Fruit fly (Drosophila melanogaster) whole organism, embryonic: ENCODE data around the gene heix.

Source experiments
- CG11247 ChIP-seq: fragments of 200-800 bp; sonication (Bioruptor generic); IDR thresholded peaks from 2 replicates; pipeline ENCODE4 v1.3.6; 2022; ENCODE audit warnings: missing biosample characterization, missing genetic modification characterization
- CG11695 ChIP-seq: fragments of 200-800 bp; sonication (Bioruptor generic); IDR thresholded peaks from 3 replicates; pipeline ENCODE4 v1.3.6; 2022; ENCODE audit warnings: missing biosample characterization, missing genetic modification characterization
- CG12104 ChIP-seq: fragments of 200-800 bp; sonication (Bioruptor generic); optimal IDR thresholded peaks from 3 replicates; lab custom pipeline; 2016; ENCODE audit warnings: missing biosample characterization, missing genetic modification characterization
- CG12744 ChIP-seq: fragments of 200-800 bp; sonication (Bioruptor generic); optimal IDR thresholded peaks from 2 replicates; lab custom pipeline; 2016; ENCODE audit warnings: missing biosample characterization, missing genetic modification characterization
- CG12942 ChIP-seq: fragments of 200-800 bp; sonication (Bioruptor generic); optimal IDR thresholded peaks from 3 replicates; lab custom pipeline; 2016; ENCODE audit warnings: missing biosample characterization, missing genetic modification characterization
- CG15514 ChIP-seq: fragments of 200-800 bp; sonication (Bioruptor generic); optimal IDR thresholded peaks from 3 replicates; lab custom pipeline; 2017; ENCODE audit warnings: missing biosample characterization, missing genetic modification characterization, mild to moderate bottlenecking, moderate library complexity, missing genetic modification reagents
- CG15601 ChIP-seq: fragments of 200-800 bp; sonication (Bioruptor generic); optimal IDR thresholded peaks from 3 replicates; lab custom pipeline; 2019; ENCODE audit warnings: missing biosample characterization, mild to moderate bottlenecking, missing genetic modification characterization, moderate library complexity
- CG17328 ChIP-seq: fragments of 200-800 bp; sonication (Bioruptor generic); IDR thresholded peaks from 2 replicates; pipeline ENCODE4 v1.3.6; 2022; ENCODE audit warnings: missing biosample characterization, missing genetic modification characterization
- CG17829 ChIP-seq: fragments of 200-800 bp; optimal IDR thresholded peaks from 2 replicates; lab custom pipeline; 2019; ENCODE audit warnings: missing biosample characterization, mild to moderate bottlenecking, missing genetic modification characterization, moderate library complexity
- CG1792 ChIP-seq: fragments of 200-800 bp; sonication (Bioruptor generic); optimal IDR thresholded peaks from 2 replicates; lab custom pipeline; 2016; ENCODE audit warnings: missing biosample characterization, missing genetic modification characterization
- CG18262 ChIP-seq: fragments of 200-800 bp; optimal IDR thresholded peaks from 3 replicates; lab custom pipeline; 2019; ENCODE audit warnings: missing biosample characterization, mild to moderate bottlenecking, missing genetic modification characterization, moderate library complexity
- CG1832 ChIP-seq: fragments of 200-800 bp; sonication (Bioruptor generic); optimal IDR thresholded peaks from 2 replicates; lab custom pipeline; 2017; ENCODE audit warnings: missing biosample characterization, mild to moderate bottlenecking, missing genetic modification characterization, inconsistent platforms
- CG2678 ChIP-seq: fragments of 200-800 bp; sonication (Bioruptor generic); optimal IDR thresholded peaks from 3 replicates; lab custom pipeline; 2019; ENCODE audit warnings: missing biosample characterization, mild to moderate bottlenecking, missing genetic modification characterization, moderate library complexity
- CG32532 ChIP-seq: fragments of 200-800 bp; sonication (Bioruptor generic); IDR thresholded peaks from 2 replicates; pipeline ENCODE4 v1.3.6; 2022; ENCODE audit warnings: missing biosample characterization, missing genetic modification characterization
- CG34224 ChIP-seq: fragments of 200-800 bp; sonication (Bioruptor generic); IDR thresholded peaks from 3 replicates; pipeline ENCODE4 v1.3.6; 2022; ENCODE audit warnings: missing biosample characterization, missing genetic modification characterization; ENCODE audit not compliant: partially characterized antibody
- CG3838 ChIP-seq: fragments of 200-800 bp; sonication (Bioruptor generic); optimal IDR thresholded peaks from 3 replicates; lab custom pipeline; 2016; ENCODE audit warnings: missing biosample characterization, missing genetic modification characterization
- CG3995 ChIP-seq: fragments of 200-800 bp; sonication (Bioruptor generic); optimal IDR thresholded peaks from 3 replicates; lab custom pipeline; 2016; ENCODE audit warnings: missing biosample characterization, missing genetic modification characterization
- CG4360 ChIP-seq: fragments of 200-800 bp; sonication (Bioruptor generic); IDR thresholded peaks from 2 replicates; pipeline ENCODE4 v1.3.6; 2022; ENCODE audit warnings: missing biosample characterization, missing genetic modification characterization
- CG4820 ChIP-seq: fragments of 200-800 bp; sonication (Bioruptor generic); optimal IDR thresholded peaks from 3 replicates; lab custom pipeline; 2016; ENCODE audit warnings: missing biosample characterization, missing genetic modification characterization
- CG6813 ChIP-seq: fragments of 200-800 bp; sonication (Bioruptor generic); optimal IDR thresholded peaks from 2 replicates; lab custom pipeline; 2017; ENCODE audit warnings: missing biosample characterization, missing genetic modification characterization, mild to moderate bottlenecking, moderate library complexity, missing genetic modification reagents
- CG6854 ChIP-seq: fragments of 200-800 bp; sonication (Bioruptor generic); optimal IDR thresholded peaks from 3 replicates; lab custom pipeline; 2017; ENCODE audit warnings: missing biosample characterization, mild to moderate bottlenecking, missing genetic modification characterization
- CG9876 ChIP-seq: fragments of 200-800 bp; sonication (Bioruptor generic); optimal IDR thresholded peaks from 2 replicates; lab custom pipeline; 2016; ENCODE audit warnings: missing biosample characterization, missing genetic modification characterization
- D19A ChIP-seq: fragments of 200-800 bp; optimal IDR thresholded peaks from 3 replicates; lab custom pipeline; 2019; ENCODE audit warnings: missing biosample characterization, mild to moderate bottlenecking, missing genetic modification characterization, moderate library complexity
- Dad ChIP-seq: fragments of 200-800 bp; sonication (Bioruptor generic); optimal IDR thresholded peaks from 3 replicates; lab custom pipeline; 2016; ENCODE audit warnings: missing biosample characterization, missing genetic modification characterization
- Fer3 ChIP-seq: fragments of 200-800 bp; sonication (Bioruptor generic); optimal IDR thresholded peaks from 2 replicates; lab custom pipeline; 2018; ENCODE audit warnings: missing biosample characterization, mild to moderate bottlenecking, missing genetic modification characterization, moderate library complexity
- GATAe ChIP-seq: fragments of 200-800 bp; sonication (Bioruptor generic); conservative IDR thresholded peaks from 2 replicates; pipeline ENCODE4 v1.3.6; 2022; ENCODE audit warnings: missing biosample characterization, missing genetic modification characterization
- HLHmδ ChIP-seq: fragments of 200-800 bp; sonication (Bioruptor generic); optimal IDR thresholded peaks from 2 replicates; lab custom pipeline; 2018; ENCODE audit warnings: missing biosample characterization, mild to moderate bottlenecking, missing genetic modification characterization, moderate library complexity
- HmgZ ChIP-seq: fragments of 200-800 bp; sonication (Bioruptor generic); optimal IDR thresholded peaks from 2 replicates; lab custom pipeline; 2018; ENCODE audit warnings: missing biosample characterization, mild to moderate bottlenecking, missing genetic modification characterization
- Myb ChIP-seq: fragments of 200-800 bp; sonication (Bioruptor generic); optimal IDR thresholded peaks from 2 replicates; lab custom pipeline; 2016; ENCODE audit warnings: missing biosample characterization, missing genetic modification characterization
- Ptx1 ChIP-seq: fragments of 200-800 bp; sonication (Bioruptor generic); IDR thresholded peaks from 2 replicates; pipeline ENCODE4 v1.3.6; 2022; ENCODE audit warnings: missing biosample characterization, missing genetic modification characterization
- Side ChIP-seq: fragments of 200-800 bp; sonication (Bioruptor generic); optimal IDR thresholded peaks from 2 replicates; lab custom pipeline; 2016; ENCODE audit warnings: missing biosample characterization, missing genetic modification characterization
- Tbp ChIP-seq: fragments of >200 bp; optimal IDR thresholded peaks from 2 replicates; lab custom pipeline; 2018; ENCODE audit warnings: missing biosample characterization, missing genetic modification characterization
- aop ChIP-seq: fragments of 200-800 bp; sonication (Bioruptor generic); IDR thresholded peaks from 2 replicates; pipeline ENCODE4 v1.3.6; 2022; ENCODE audit warnings: missing biosample characterization, missing genetic modification characterization
- btn ChIP-seq: fragments of 200-800 bp; sonication (Bioruptor generic); optimal IDR thresholded peaks from 2 replicates; lab custom pipeline; 2016; ENCODE audit warnings: missing biosample characterization, missing genetic modification characterization
- cg ChIP-seq: fragments of 200-800 bp; sonication (Bioruptor generic); optimal IDR thresholded peaks from 3 replicates; lab custom pipeline; 2019; ENCODE audit warnings: missing biosample characterization, mild to moderate bottlenecking, missing genetic modification characterization, moderate library complexity
- croc ChIP-seq: fragments of 200-800 bp; sonication (Bioruptor generic); conservative IDR thresholded peaks from 3 replicates; pipeline ENCODE4 v1.3.6; 2022; ENCODE audit warnings: missing biosample characterization, missing genetic modification characterization
- emc ChIP-seq: fragments of 200-800 bp; sonication (Bioruptor generic); optimal IDR thresholded peaks from 2 replicates; lab custom pipeline; 2016; ENCODE audit warnings: missing biosample characterization, missing genetic modification characterization
- en ChIP-seq: fragments of 200-800 bp; sonication (Bioruptor generic); optimal IDR thresholded peaks from 2 replicates; lab custom pipeline; 2016; ENCODE audit warnings: missing biosample characterization, missing genetic modification characterization
- eyg ChIP-seq: fragments of 200-800 bp; sonication (Bioruptor generic); optimal IDR thresholded peaks from 3 replicates; lab custom pipeline; 2016; ENCODE audit warnings: missing biosample characterization, missing genetic modification characterization
- fd3F ChIP-seq: fragments of 200-800 bp; sonication (Bioruptor generic); optimal IDR thresholded peaks from 2 replicates; lab custom pipeline; 2018; ENCODE audit warnings: missing biosample characterization, mild to moderate bottlenecking, missing genetic modification characterization, moderate library complexity
- hb ChIP-seq: fragments of 200-800 bp; sonication (Bioruptor generic); IDR thresholded peaks from 3 replicates; pipeline ENCODE4 v1.3.6; 2022; ENCODE audit warnings: missing biosample characterization, missing genetic modification characterization; ENCODE audit not compliant: partially characterized antibody
- kni ChIP-seq: fragments of 200-800 bp; sonication (Bioruptor generic); optimal IDR thresholded peaks from 3 replicates; lab custom pipeline; 2017; ENCODE audit warnings: mild to moderate bottlenecking, missing biosample characterization, missing genetic modification reagents, missing genetic modification characterization
- p53 ChIP-seq: fragments of 200-800 bp; sonication (Bioruptor generic); optimal IDR thresholded peaks from 2 replicates; lab custom pipeline; 2016; ENCODE audit warnings: missing biosample characterization, missing genetic modification characterization
- pros ChIP-seq: fragments of 200-800 bp; sonication (Bioruptor generic); optimal IDR thresholded peaks from 3 replicates; lab custom pipeline; 2019; ENCODE audit warnings: missing biosample characterization, mild to moderate bottlenecking, missing genetic modification characterization, moderate library complexity
- repo ChIP-seq: fragments of 200-800 bp; sonication (Bioruptor generic); optimal IDR thresholded peaks from 2 replicates; lab custom pipeline; 2016; ENCODE audit warnings: missing biosample characterization, missing genetic modification characterization
- sd ChIP-seq: fragments of 200-800 bp; sonication (Bioruptor generic); optimal IDR thresholded peaks from 3 replicates; lab custom pipeline; 2018; ENCODE audit warnings: missing biosample characterization, mild to moderate bottlenecking, missing genetic modification characterization, moderate library complexity
- sisA ChIP-seq: fragments of 200-800 bp; sonication (Bioruptor generic); IDR thresholded peaks from 2 replicates; pipeline ENCODE4 v1.3.6; 2022; ENCODE audit warnings: missing biosample characterization, missing genetic modification characterization
- sna ChIP-seq: fragments of 200-800 bp; sonication (Bioruptor generic); IDR thresholded peaks from 2 replicates; pipeline ENCODE4 v1.3.6; 2022; ENCODE audit warnings: missing biosample characterization, missing genetic modification characterization; ENCODE audit not compliant: partially characterized antibody
- ssp ChIP-seq: fragments of 200-800 bp; sonication (Bioruptor generic); IDR thresholded peaks from 2 replicates; pipeline ENCODE4 v1.3.6; 2022; ENCODE audit warnings: missing biosample characterization, missing genetic modification characterization
- unc-4 ChIP-seq: fragments of 200-800 bp; sonication (Bioruptor generic); IDR thresholded peaks from 2 replicates; pipeline ENCODE4 v1.3.6; 2022; ENCODE audit warnings: missing biosample characterization, missing genetic modification characterization; ENCODE audit not compliant: partially characterized antibody

Gene heix

DNA sequence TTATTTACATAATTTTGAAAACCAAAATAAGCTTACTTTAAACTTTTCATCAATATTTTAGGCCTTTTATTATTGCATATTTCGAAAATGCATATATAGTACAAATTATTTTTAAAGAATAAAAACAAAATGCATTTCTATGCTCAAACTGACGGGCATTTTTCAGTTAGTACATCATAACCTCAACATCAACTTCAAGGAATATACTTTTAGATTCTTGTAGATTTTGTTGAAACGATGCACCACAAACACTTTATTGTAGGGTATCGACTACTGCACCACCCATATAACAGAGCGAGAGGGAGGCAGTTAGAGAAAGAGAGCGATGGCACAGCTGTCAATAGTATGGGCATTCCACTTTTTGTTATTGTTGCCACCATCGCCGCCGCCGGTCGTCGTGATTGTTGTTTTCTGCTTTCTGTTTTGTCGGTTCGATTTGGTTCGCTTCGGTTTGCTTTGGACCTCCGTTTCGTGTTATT, 19.8 kb downstream of the heix start (continued):
- TF ChIP-seq HLHmδ (GFP tag; lab: Kevin White, UChicago) (no peak), D19A (peak; percentile 96), CG15514 (GFP tag; lab: Kevin White, UChicago) (peak; percentile 52), croc (peak; percentile 80), hb (GFP tag; lab: Robert Waterston, UW) (no peak), btn (GFP tag; lab: Kevin White, UChicago) (peak; percentile 67), unc-4 (GFP tag; lab: Robert Waterston, UW) (no peak), CG11247 (GFP tag; lab: Robert Waterston, UW) (no peak), Side (GFP tag; lab: Kevin White, UChicago) (peak; percentile 83), pros (no peak), sd (tag; lab: Kevin White, UChicago) (peak; percentile 73), HmgZ (tag; lab: Kevin White, UChicago) (peak; percentile 73), CG12744 (GFP tag; lab: Kevin White, UChicago) (peak; percentile 72), en (GFP tag; lab: Kevin White, UChicago) (peak; percentile 75), sna (GFP tag; lab: Robert Waterston, UW) (no peak), CG17829 (tag; lab: Kevin White, UChicago) (peak; percentile 94), CG18262 (tag; lab: Kevin White, UChicago) (peak; percentile 97), Myb (GFP tag; lab: Kevin White, UChicago) (peak; percentile 46), Ptx1 (peak; percentile 89), CG11695 (peak; percentile 72; the same call in 2 of the 3 replicates), CG3838 (GFP tag; lab: Kevin White, UChicago) (peak; percentile 76), CG1832 (GFP tag; lab: Kevin White, UChicago) (peak; percentile 68), CG32532 (GFP tag; lab: Robert Waterston, UW) (peak; percentile 51; the same call in 1 of the 2 replicates), CG3995 (GFP tag; lab: Kevin White, UChicago) (peak; percentile 41), eyg (GFP tag; lab: Kevin White, UChicago) (peak; percentile 68), CG12104 (GFP tag; lab: Kevin White, UChicago) (peak; percentile 86), emc (GFP tag; lab: Kevin White, UChicago) (peak; percentile 45), aop (no peak), CG9876 (GFP tag; lab: Kevin White, UChicago) (peak; percentile 19), CG12942 (GFP tag; lab: Kevin White, UChicago) (peak; percentile 88), Fer3 (peak; percentile 72), CG34224 (GFP tag; lab: Robert Waterston, UW) (peak; percentile 12; the same call in 1 of the 3 replicates), Dad (GFP tag; lab: Kevin White, UChicago) (peak; percentile 57), repo (GFP tag; lab: Kevin White, UChicago) (peak; percentile 79), kni (peak; percentile 80), CG17328 (GFP tag; lab: Robert Waterston, UW) (peak; percentile 83), fd3F (peak; percentile 85), GATAe (no peak), CG15601 (tag; lab: Kevin White, UChicago) (peak; percentile 90), cg (GFP tag; lab: Kevin White, UChicago) (peak; percentile 66), p53 (GFP tag; lab: Kevin White, UChicago) (no peak), CG4820 (peak; percentile 92), Tbp (GFP tag; lab: Kevin White, UChicago) (no peak), CG2678 (tag; lab: Kevin White, UChicago) (peak; percentile 95), CG1792 (peak; percentile 57), sisA (GFP tag; lab: Robert Waterston, UW) (peak; percentile 80), ssp (GFP tag; lab: Robert Waterston, UW) (peak; percentile 44; the same call in 1 of the 2 replicates), CG6854 (GFP tag; lab: Kevin White, UChicago) (peak; percentile 52), CG4360 (GFP tag; lab: Robert Waterston, UW) (peak; percentile 71), CG6813 (GFP tag; lab: Kevin White, UChicago) (peak; percentile 78)
